Fruit fly (Drosophila melanogaster): ENCODE measurements around the gene Ets97D.

Gene Ets97D

dm6 chr3R:26890499-26890898 lies 22.2 kb downstream of the Ets97D start:
- TF ChIP-seq CTCF (optimal IDR thresholded peaks at IDR 0.05) (no peak), CG8478 (optimal IDR thresholded peaks at IDR 0.05) (no peak)

DNA sequence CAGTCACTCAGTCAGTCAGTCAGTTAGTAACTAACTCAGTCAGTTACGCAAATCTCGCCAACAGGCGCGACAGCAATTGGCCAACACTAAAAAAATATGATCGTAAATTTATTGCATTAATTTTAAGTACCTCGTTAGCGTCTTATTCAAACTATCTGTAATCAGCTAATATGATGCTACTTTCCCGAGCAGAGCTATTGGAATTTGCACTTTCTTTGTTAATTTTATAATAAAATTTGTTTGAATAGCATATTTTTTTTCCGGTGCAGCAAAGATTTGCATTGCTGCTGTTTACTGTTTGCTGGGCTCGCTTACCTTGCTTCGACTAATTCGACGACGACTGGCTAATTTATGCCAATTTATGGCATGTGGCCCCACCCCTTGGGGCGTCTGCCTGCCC lies 22.6 kb downstream of the Ets97D start:
- TF ChIP-seq CG8478 (optimal IDR thresholded peaks at IDR 0.05) (no peak), CTCF (optimal IDR thresholded peaks at IDR 0.05) (no peak)

- TF ChIP-seq CG8478 (optimal IDR thresholded peaks at IDR 0.05) (no peak), CTCF (optimal IDR thresholded peaks at IDR 0.05) (no peak)
Observed at dm6 chr3R:26888086-26888724, 24.5 kb downstream of the Ets97D start.

dm6 chr3R:26887155-26887554 lies 25.5 kb downstream of the Ets97D start:
- TF ChIP-seq CTCF (optimal IDR thresholded peaks at IDR 0.05) (no peak), CG8478 (optimal IDR thresholded peaks at IDR 0.05) (no peak)

DNA sequence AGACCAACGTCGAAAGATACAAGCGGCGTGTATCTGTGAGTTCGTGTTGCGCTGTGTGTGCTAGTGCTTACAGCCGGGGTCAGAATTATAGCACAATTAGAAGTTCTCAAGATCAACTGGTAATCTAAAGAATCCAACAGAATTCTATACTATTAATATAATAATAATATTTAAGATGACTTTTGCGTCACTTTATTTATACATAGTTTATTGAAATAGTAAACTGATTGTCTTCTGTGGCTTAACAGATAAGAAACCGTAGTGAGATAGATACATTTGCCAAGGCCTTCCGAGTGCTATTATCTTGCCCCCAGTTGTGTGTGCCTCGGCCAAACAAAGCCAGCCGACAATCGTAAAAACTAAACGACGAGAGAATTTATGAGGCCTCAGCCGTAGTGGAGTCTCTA lies 26.4 kb downstream of the Ets97D start:
- TF ChIP-seq CTCF (optimal IDR thresholded peaks at IDR 0.05) (no peak), CG8478 (optimal IDR thresholded peaks at IDR 0.05) (no peak)

DNA sequence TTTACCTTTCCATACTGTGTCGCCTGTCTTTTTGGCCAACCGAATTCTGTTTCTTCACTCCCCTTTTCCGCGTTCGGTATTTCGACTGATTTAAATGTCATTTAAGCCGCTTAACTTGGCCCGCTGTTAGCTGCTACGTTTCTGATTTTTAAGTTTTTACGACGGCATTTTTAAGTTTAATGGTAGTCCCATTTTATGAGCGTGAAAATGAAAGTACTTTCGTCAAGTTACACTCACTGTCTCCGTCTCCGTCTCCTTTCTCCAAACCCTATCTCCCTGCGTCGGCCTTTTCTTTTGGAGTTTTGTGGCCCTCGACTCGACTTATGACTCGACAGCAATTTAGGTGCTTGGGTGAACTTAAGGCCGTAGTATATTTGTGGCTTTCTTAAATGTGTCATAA lies 27.5 kb downstream of the Ets97D start:
- TF ChIP-seq CTCF (optimal IDR thresholded peaks at IDR 0.05) (no peak), CG8478 (optimal IDR thresholded peaks at IDR 0.05) (no peak)

DNA sequence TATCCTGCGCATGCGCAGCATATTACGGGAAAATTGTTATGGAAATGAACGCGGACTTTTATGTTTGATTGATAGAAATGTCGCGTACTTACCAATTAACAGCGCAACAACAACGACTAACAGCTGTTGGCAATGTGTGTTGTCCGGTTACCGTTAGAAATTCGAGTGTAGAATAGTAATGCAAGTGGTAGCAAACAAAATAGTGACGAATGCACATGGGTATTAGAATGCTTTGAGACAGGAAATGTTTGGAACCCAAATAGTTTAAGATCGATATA lies 29.7 kb downstream of the Ets97D start:
- no peak for TF ChIP-seq CTCF (optimal IDR thresholded peaks at IDR 0.05)
- TF ChIP-seq CG8478 (optimal IDR thresholded peaks at IDR 0.05): no peak

- TF ChIP-seq CG8478 (optimal IDR thresholded peaks at IDR 0.05) (no peak), CTCF (optimal IDR thresholded peaks at IDR 0.05) (no peak)
Observed at dm6 chr3R:26882230-26883014, 30.3 kb downstream of the Ets97D start.

DNA sequence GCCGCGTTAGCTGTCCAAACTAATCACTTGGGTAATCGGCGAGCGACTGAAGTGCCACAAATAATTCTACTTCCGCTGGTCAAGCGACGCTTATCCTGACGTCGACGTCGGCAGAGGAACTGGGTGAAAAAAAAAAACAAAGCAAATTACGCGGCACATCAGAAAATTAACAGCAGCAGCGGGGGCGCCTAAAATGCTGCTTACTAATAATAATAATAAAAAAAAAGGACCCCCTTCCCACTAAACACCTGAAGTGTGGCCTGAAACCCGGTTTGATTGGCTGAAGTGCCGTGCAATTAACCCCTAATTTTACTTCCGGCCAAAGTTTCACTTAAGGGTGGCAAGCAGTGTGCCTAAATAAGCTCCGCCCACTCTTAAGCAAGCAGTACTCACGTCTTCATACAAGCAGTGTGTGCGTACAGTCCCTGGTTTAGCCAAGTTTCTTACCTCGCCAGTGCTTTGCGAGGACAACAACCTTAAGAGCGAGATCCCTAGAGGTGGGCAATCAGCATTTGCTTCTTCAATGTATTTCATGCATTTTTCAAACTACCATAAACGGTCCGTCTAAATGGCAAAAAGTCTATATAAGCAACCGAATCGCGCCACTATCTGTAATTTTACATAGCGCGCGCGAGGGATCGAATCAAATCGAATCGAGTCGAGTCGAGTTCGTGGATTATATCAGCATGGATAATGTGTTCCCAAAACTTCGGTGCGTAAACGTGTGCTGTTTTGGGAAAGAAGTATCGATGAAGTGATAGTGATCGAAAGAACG lies 31.4 kb downstream of the Ets97D start, which contains the start of the genes ro and T48:
ro (minus strand) TSS at position 51 of the 775 bp plus-strand sequence.
T48 (plus strand) TSS at position 614 of the 775 bp plus-strand sequence.
- TF ChIP-seq CTCF (optimal IDR thresholded peaks at IDR 0.05) (peak; percentile 80 to 86), CG8478 (optimal IDR thresholded peaks at IDR 0.05) (no peak)

DNA sequence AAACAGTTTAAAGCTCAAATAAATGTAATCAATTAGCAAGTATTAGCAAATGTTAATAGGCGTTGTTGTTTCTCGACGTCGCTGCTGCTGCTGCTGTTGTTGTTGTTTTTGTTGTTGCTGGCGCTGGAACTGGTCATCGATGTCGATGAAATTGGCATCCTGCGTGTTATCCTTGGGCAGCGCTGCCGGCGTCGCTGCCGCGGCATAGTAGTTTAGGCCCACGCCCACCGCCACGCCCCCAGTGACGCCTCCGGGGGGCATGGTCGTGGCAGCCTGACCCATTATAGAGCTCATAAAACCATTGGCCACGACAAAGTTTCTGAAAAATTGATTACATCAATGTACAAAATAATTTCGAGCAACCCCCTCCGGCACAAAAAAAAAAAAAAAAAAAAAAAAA lies 35.8 kb downstream of the Ets97D start:
- no peak for TF ChIP-seq CG8478 (optimal IDR thresholded peaks at IDR 0.05)
- no peak for TF ChIP-seq CTCF (optimal IDR thresholded peaks at IDR 0.05)

- TF ChIP-seq CG8478 (optimal IDR thresholded peaks at IDR 0.05) (no peak), CTCF (optimal IDR thresholded peaks at IDR 0.05) (no peak)
Observed at dm6 chr3R:26876432-26876831, 36.3 kb downstream of the Ets97D start, which contains the start of gene CG5500. TSS of gene CG5500 (plus strand) at chr3R:26876630.

- TF ChIP-seq CG8478 (optimal IDR thresholded peaks at IDR 0.05): no peak
- no peak for TF ChIP-seq CTCF (optimal IDR thresholded peaks at IDR 0.05)
Observed at dm6 chr3R:26875544-26876027, 37.1 kb downstream of the Ets97D start, which contains the start of gene Rb97D. TSS of gene Rb97D (minus strand) at chr3R:26875742.

DNA sequence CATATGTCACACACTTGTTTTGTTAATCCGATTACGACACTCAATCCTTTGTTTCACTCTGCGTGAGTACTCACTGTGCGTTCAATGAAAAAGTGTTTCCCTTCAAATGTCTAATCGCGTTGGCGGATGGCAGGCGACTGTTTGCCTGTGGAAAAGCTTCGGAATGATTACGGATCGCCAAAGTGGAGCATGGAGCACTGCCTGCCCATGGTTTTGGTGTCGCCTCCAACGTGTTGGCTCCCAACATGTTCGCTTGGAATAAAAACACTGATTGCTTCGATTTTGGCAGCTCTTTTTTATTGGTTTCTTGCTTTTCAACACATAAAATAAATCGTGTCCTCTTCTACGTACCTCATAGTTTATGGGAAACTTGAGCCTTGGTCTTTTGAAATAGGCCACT lies 40.8 kb downstream of the Ets97D start, which contains the start of gene SPARC:
SPARC (minus strand) TSS at position 144 of the 400 bp plus-strand sequence.
- TF ChIP-seq CTCF (optimal IDR thresholded peaks at IDR 0.05) (no peak), CG8478 (optimal IDR thresholded peaks at IDR 0.05) (no peak)

DNA sequence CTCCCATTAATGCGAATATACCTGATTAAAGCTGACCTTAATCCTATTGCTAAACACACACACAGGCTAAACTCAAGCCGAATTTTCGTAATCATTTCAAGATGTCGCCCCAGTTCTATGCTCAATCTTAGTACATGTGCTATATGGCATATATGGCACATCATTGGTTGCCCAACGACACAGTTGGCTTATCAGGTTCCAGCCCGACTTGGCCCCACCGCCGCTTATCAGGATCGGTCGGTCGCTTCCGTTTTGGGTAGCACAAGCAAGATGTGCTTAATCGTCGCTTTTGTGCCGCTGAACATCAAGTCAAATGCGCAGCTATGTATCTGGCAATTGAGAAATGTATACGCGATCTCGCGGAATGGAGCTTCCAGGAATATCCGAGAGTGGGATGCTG lies 41.6 kb downstream of the Ets97D start:
- TF ChIP-seq CTCF (optimal IDR thresholded peaks at IDR 0.05) (no peak), CG8478 (optimal IDR thresholded peaks at IDR 0.05) (no peak)

DNA sequence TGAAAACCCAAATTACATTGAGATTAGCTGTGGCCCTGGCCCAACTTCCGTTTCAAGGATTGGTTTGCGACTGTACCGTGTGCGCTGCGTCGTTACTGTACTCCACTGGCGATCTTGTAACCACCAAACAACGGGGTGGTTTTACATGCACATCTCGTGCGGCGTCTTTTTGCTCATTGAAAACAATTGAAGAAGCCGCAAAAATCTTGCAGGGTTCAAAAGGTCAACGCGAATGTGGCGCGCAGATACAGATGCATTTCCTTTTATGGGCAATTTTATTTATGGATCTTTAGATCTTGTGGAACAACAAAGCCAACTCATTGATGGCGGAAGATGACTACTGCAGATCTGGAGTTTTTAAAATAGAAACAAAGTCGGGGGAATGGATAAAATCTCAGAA lies 42.2 kb downstream of the Ets97D start:
- TF ChIP-seq CG8478 (optimal IDR thresholded peaks at IDR 0.05) (no peak), CTCF (optimal IDR thresholded peaks at IDR 0.05) (no peak)
